Worm (Caenorhabditis elegans): ENCODE results near the gene arrd-7.

ce11 chrII:12063076-12063475 lies 655 bp upstream of the arrd-7 start:
- TF ChIP-seq lin-13 (tag; optimal IDR thresholded peaks at IDR 0.05) (no peak), pha-4 (tag; optimal IDR thresholded peaks at IDR 0.05) (no peak), elt-3 (tag; optimal IDR thresholded peaks at IDR 0.05) (no peak), snpc-4 (tag; optimal IDR thresholded peaks at IDR 0.05) (no peak), nhr-12 (tag; optimal IDR thresholded peaks at IDR 0.05) (no peak), lsy-2 (tag; optimal IDR thresholded peaks at IDR 0.05) (no peak), lin-32 (GFP tag; optimal IDR thresholded peaks at IDR 0.05) (no peak), unc-39 (tag; optimal IDR thresholded peaks at IDR 0.05) (no peak), nhr-76 (tag; optimal IDR thresholded peaks at IDR 0.05) (no peak), nhr-237 (tag; optimal IDR thresholded peaks at IDR 0.05) (no peak), unc-62 (GFP tag; optimal IDR thresholded peaks at IDR 0.05) (no peak), blmp-1 (tag; optimal IDR thresholded peaks at IDR 0.05) (no peak), ham-2 (GFP tag; optimal IDR thresholded peaks at IDR 0.05) (no peak), nhr-28 (tag; optimal IDR thresholded peaks at IDR 0.05) (no peak)

Data from whole organism, mixed stage, embryonic.